Fruit fly (Drosophila melanogaster) whole organism, adult: Measurements from ENCODE around the gene ZnT63C.

Experiments used
- CG1620 ChIP-seq: fragments of 200-800 bp; sonication (Bioruptor generic); optimal IDR thresholded peaks from 2 replicates; lab custom pipeline; 2016; ENCODE audit warnings: missing biosample characterization, missing genetic modification characterization
- Clk ChIP-seq: fragments of 200-800 bp; sonication (Bioruptor generic); optimal IDR thresholded peaks from 2 replicates; lab custom pipeline; 2017; ENCODE audit warnings: missing biosample characterization, missing genetic modification characterization
- Crg-1 ChIP-seq: fragments of 200-800 bp; sonication (Bioruptor generic); optimal IDR thresholded peaks from 2 replicates; lab custom pipeline; 2016; ENCODE audit warnings: missing biosample characterization, missing genetic modification characterization
- toe ChIP-seq: fragments of 200-800 bp; sonication (Bioruptor generic); optimal IDR thresholded peaks from 2 replicates; lab custom pipeline; 2016; ENCODE audit warnings: missing biosample characterization, missing genetic modification characterization

dm6 chr3L:3349825-3350123 is 46.3 kb downstream of the ZnT63C start:
- TF ChIP-seq toe (GFP tag; lab: Kevin White, UChicago) = no peak
- TF ChIP-seq Crg-1 (GFP tag; lab: Kevin White, UChicago) = no peak
- TF ChIP-seq Clk (GFP tag; lab: Kevin White, UChicago) = no peak
- TF ChIP-seq CG1620 = no peak
